Worm (Caenorhabditis elegans) whole organism, L1 larva: ENCODE data around the gene sec-61.B.

Source experiments
- aha-1 ChIP-seq: fragments of 150-350 bp; optimal IDR thresholded peaks from 2 replicates; lab custom pipeline; 2014; ENCODE audit warnings: missing biosample characterization, missing genetic modification characterization
- fos-1 ChIP-seq: fragments of 150-350 bp; optimal IDR thresholded peaks from 2 replicates; lab custom pipeline; 2014; ENCODE audit warnings: missing biosample characterization, missing genetic modification characterization
- lin-13 ChIP-seq: fragments of 150-350 bp; optimal IDR thresholded peaks from 2 replicates; lab custom pipeline; 2014; ENCODE audit warnings: missing biosample characterization, missing genetic modification reagents, missing genetic modification characterization
- mdl-1 ChIP-seq, 2 experiments: fragments of 150-350 bp; optimal IDR thresholded peaks; 2 replicates each; lab custom pipeline; 2014 to 2017; ENCODE audit warnings: missing biosample characterization in 2 of 2, missing genetic modification characterization in 2 of 2, inconsistent platforms in 1 of 2
- nhr-11 ChIP-seq: fragments of 150-350 bp; optimal IDR thresholded peaks from 2 replicates; lab custom pipeline; 2014; ENCODE audit warnings: missing biosample characterization, missing genetic modification characterization
- nhr-71 ChIP-seq: sonication (generic microtip); optimal IDR thresholded peaks from 2 replicates; lab custom pipeline; 2016; ENCODE audit warnings: mild to moderate bottlenecking, missing genetic modification characterization, moderate library complexity, missing compliant biosample characterization
- snpc-4 ChIP-seq: fragments of 150-350 bp; optimal IDR thresholded peaks from 2 replicates; lab custom pipeline; 2014; ENCODE audit warnings: missing biosample characterization, missing genetic modification characterization
- sup-37 ChIP-seq: fragments of 200-800 bp; sonication (Bioruptor generic); optimal IDR thresholded peaks from 2 replicates; lab custom pipeline; 2018; ENCODE audit warnings: mild to moderate bottlenecking, missing genetic modification characterization, missing compliant biosample characterization
- tbx-2 ChIP-seq: sonication (generic microtip); optimal IDR thresholded peaks from 2 replicates; lab custom pipeline; 2016; ENCODE audit warnings: missing genetic modification characterization, missing compliant biosample characterization
- unc-62 ChIP-seq: fragments of 150-350 bp; optimal IDR thresholded peaks from 2 replicates; lab custom pipeline; 2014; ENCODE audit warnings: missing biosample characterization, missing genetic modification reagents, missing genetic modification characterization
- ztf-11 ChIP-seq, 2 experiments: sonication (generic microtip); optimal IDR thresholded peaks; 2 replicates each; lab custom pipeline; 2016 to 2017; ENCODE audit warnings: missing genetic modification characterization in 2 of 2, missing biosample characterization in 1 of 2, missing compliant biosample characterization in 1 of 2
- ztf-4 ChIP-seq: fragments of 150-350 bp; optimal IDR thresholded peaks from 2 replicates; lab custom pipeline; 2014; ENCODE audit warnings: missing biosample characterization, missing genetic modification characterization

DNA sequence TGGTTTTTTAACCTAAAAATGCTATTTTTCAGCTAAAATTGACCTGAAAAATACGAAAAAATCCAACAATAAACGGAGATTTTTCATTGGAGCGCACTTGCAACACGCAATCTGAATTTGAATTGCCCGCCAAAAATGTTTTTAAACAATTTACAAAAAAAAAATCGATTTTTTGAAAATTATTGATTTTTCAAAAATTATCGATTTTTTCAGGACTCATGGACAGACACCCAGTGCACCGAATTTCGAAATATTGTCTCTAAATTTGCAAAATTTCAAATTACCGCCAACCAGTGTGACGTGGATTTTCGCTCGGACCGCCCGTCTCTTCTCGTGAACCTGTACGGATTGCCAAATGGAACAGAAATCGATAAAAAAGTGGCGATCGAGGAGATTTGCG, 3.3 kb upstream of the sec-61.B start:
- TF ChIP-seq unc-62 (GFP tag; lab: Kevin White, UChicago), result no peak
- no peak for TF ChIP-seq nhr-71 (tag; lab: Kevin White, UChicago)
- TF ChIP-seq lin-13, result no peak
- TF ChIP-seq fos-1, result no peak
- no peak for TF ChIP-seq sup-37 (GFP tag; lab: Kevin White, UChicago)
- TF ChIP-seq nhr-11 (tag; lab: Kevin White, UChicago), result no peak
- no peak for TF ChIP-seq ztf-4 (tag; lab: Kevin White, UChicago)
- TF ChIP-seq snpc-4 (tag; lab: Kevin White, UChicago), result no peak
- no peak for TF ChIP-seq ztf-11 (tag; optimal IDR thresholded peaks at IDR 0.05; lab: Kevin White, UChicago)
- TF ChIP-seq mdl-1 (tag; optimal IDR thresholded peaks at IDR 0.05; lab: Kevin White, UChicago), result no peak
- no peak for TF ChIP-seq aha-1 (tag; lab: Kevin White, UChicago)
- no peak for TF ChIP-seq tbx-2 (tag; lab: Kevin White, UChicago)
